Worm (Caenorhabditis elegans) whole organism, midembryonic: Measurements from ENCODE around the gene F39G3.5.

Source experiments
- flt-1 ChIP-seq: fragments of 200-800 bp; sonication (Bioruptor generic); IDR thresholded peaks from 2 replicates; pipeline ENCODE4 v1.3.6; 2022; ENCODE audit warnings: missing genetic modification characterization, missing compliant biosample characterization
- tab-1 ChIP-seq: fragments of 200-800 bp; sonication (Bioruptor generic); IDR thresholded peaks from 2 replicates; pipeline ENCODE4 v1.3.6; 2022; ENCODE audit warnings: missing genetic modification characterization, missing compliant biosample characterization
- ztf-23 ChIP-seq: fragments of 200-800 bp; sonication (Bioruptor generic); IDR thresholded peaks from 2 replicates; pipeline ENCODE4 v1.3.6; 2022; ENCODE audit warnings: missing genetic modification reagents, missing genetic modification characterization, missing compliant biosample characterization
- ztf-29 ChIP-seq: fragments of 200-800 bp; sonication (Bioruptor generic); IDR thresholded peaks from 2 replicates; pipeline ENCODE4 v1.3.6; 2022; ENCODE audit warnings: missing genetic modification reagents, missing genetic modification characterization, missing compliant biosample characterization

DNA sequence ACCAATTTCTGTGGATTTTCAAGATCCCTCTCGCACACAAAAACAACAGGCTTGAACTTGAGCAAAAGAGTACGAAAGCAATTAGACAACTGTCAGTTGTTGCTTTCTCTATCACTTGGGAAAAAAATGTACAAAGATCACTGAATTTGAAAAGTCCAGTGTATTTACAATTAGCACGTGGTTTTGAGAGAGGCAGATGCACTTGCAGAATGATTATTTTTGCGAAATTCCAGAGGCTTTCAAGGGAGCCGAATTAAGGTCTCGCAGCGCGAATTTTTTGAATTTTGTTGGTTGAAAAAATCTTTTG lies 29.2 kb upstream of the F39G3.5 start:
- TF ChIP-seq tab-1 (GFP tag; lab: Robert Waterston, UW) (no peak), flt-1 (GFP tag; lab: Robert Waterston, UW) (no peak), ztf-29 (GFP tag; lab: Robert Waterston, UW) (no peak), ztf-23 (GFP tag; lab: Robert Waterston, UW) (no peak)
